Worm (Caenorhabditis elegans) whole organism, early embryonic: ENCODE measurements around the gene C53A5.13.

ENCODE experiments used
- aly-1 ChIP-seq: sonication (generic microtip); optimal IDR thresholded peaks from 2 replicates; lab custom pipeline; 2016; ENCODE audit warnings: missing genetic modification characterization, missing compliant biosample characterization
- ama-1 ChIP-seq: fragments of 150-350 bp; optimal IDR thresholded peaks from 2 replicates; lab custom pipeline; 2014
- ceh-36 ChIP-seq: sonication (generic microtip); optimal IDR thresholded peaks from 2 replicates; lab custom pipeline; 2016; ENCODE audit warnings: missing genetic modification characterization, inconsistent platforms, missing compliant biosample characterization
- hmbx-1 ChIP-seq: sonication (generic microtip); optimal IDR thresholded peaks from 2 replicates; lab custom pipeline; 2016; ENCODE audit warnings: mild to moderate bottlenecking, missing genetic modification characterization, missing compliant biosample characterization
- hmg-4 ChIP-seq: fragments of 200-800 bp; sonication (Bioruptor generic); optimal IDR thresholded peaks from 2 replicates; lab custom pipeline; 2018; ENCODE audit warnings: mild to moderate bottlenecking, missing genetic modification characterization, missing compliant biosample characterization
- hnd-1 ChIP-seq: sonication (generic microtip); optimal IDR thresholded peaks from 2 replicates; lab custom pipeline; 2016; ENCODE audit warnings: missing genetic modification characterization, missing compliant biosample characterization
- scrt-1 ChIP-seq: fragments of 200-800 bp; sonication (Bioruptor generic); IDR thresholded peaks from 2 replicates; pipeline ENCODE4 v1.3.6; 2022; ENCODE audit warnings: missing genetic modification characterization, missing compliant biosample characterization
- sea-1 ChIP-seq: fragments of 200-800 bp; sonication (Bioruptor generic); conservative IDR thresholded peaks from 2 replicates; pipeline ENCODE4 v1.3.6; 2022; ENCODE audit warnings: missing genetic modification characterization, missing compliant biosample characterization
- tbx-11 ChIP-seq: fragments of 200-800 bp; sonication (Bioruptor generic); IDR thresholded peaks from 2 replicates; pipeline ENCODE4 v1.3.6; 2022; ENCODE audit warnings: missing genetic modification characterization, missing compliant biosample characterization
- tbx-37 ChIP-seq: fragments of 200-800 bp; sonication (Bioruptor generic); conservative IDR thresholded peaks from 2 replicates; pipeline ENCODE4 v1.3.6; 2022; ENCODE audit warnings: missing genetic modification reagents, missing genetic modification characterization, missing compliant biosample characterization
- tra-4 ChIP-seq: sonication (generic microtip); optimal IDR thresholded peaks from 2 replicates; lab custom pipeline; 2017; ENCODE audit warnings: missing genetic modification characterization, missing compliant biosample characterization

ce11 chrV:14540932-14541331, 5.7 kb upstream of the C53A5.13 start:
- TF ChIP-seq hmg-4 (GFP tag; lab: Kevin White, UChicago) (no peak), sea-1 (no peak), ama-1 (no peak), aly-1 (no peak), tra-4 (tag; lab: Kevin White, UChicago) (no peak), tbx-11 (GFP tag; lab: Robert Waterston, UW) (no peak), ceh-36 (tag; lab: Kevin White, UChicago) (no peak), tbx-37 (no peak), scrt-1 (GFP tag; lab: Robert Waterston, UW) (no peak), hmbx-1 (tag; lab: Kevin White, UChicago) (no peak), hnd-1 (tag; lab: Kevin White, UChicago) (no peak)
